Fruit fly (Drosophila melanogaster): Measurements from ENCODE around the gene Sh3beta.

Sh3beta gene

dm6 chr3L:7370231-7370882 lies 1.3 kb upstream of the Sh3beta start (continued):
- TF ChIP-seq Usf (GFP tag; optimal IDR thresholded peaks at IDR 0.05) (no peak), chn (GFP tag; optimal IDR thresholded peaks at IDR 0.05) (no peak), ato (GFP tag; IDR thresholded peaks at IDR 0.05; ENCODE audit: partially characterized antibody) (0 out of 2 replicates have a peak, but pooled peaks have one; percentile 24), CkIIα-i1 (GFP tag; IDR thresholded peaks at IDR 0.05) (no peak), CG1792 (GFP tag; optimal IDR thresholded peaks at IDR 0.05) (no peak), CG4360 (GFP tag; IDR thresholded peaks at IDR 0.05) (no peak), pho (GFP tag; optimal IDR thresholded peaks at IDR 0.05) (no peak), CG12299 (tag; optimal IDR thresholded peaks at IDR 0.05) (no peak), ewg (GFP tag; optimal IDR thresholded peaks at IDR 0.05) (no peak), jing (GFP tag; optimal IDR thresholded peaks at IDR 0.05) (no peak), emc (GFP tag; optimal IDR thresholded peaks at IDR 0.05) (no peak), CG6765 (GFP tag; optimal IDR thresholded peaks at IDR 0.05) (no peak), CG34376 (GFP tag; optimal IDR thresholded peaks at IDR 0.05) (peak; percentile 7), sima (GFP tag; optimal IDR thresholded peaks at IDR 0.05) (no peak), pan (optimal IDR thresholded peaks at IDR 0.05) (no peak), pan (GFP tag; optimal IDR thresholded peaks at IDR 0.05 in 1 of 2, IDR thresholded peaks at IDR 0.05 in 1 of 2) (no peak), CG8944 (GFP tag; optimal IDR thresholded peaks at IDR 0.05) (no peak), Adf1 (GFP tag; IDR thresholded peaks at IDR 0.05) (no peak; the same call in 1 of the 2 replicates), HLH4C (GFP tag; IDR thresholded peaks at IDR 0.05; ENCODE audit: partially characterized antibody) (no peak), insv (GFP tag; optimal IDR thresholded peaks at IDR 0.05) (peak in 1 of 2 experiments; percentile 11), CG31388 (GFP tag; optimal IDR thresholded peaks at IDR 0.05) (no peak), CG6854 (GFP tag; optimal IDR thresholded peaks at IDR 0.05) (no peak), CG31441 (GFP tag; IDR thresholded peaks at IDR 0.05) (no peak; the same call in 1 of the 2 replicates), CG4328 (GFP tag; optimal IDR thresholded peaks at IDR 0.05) (no peak), CG10366 (GFP tag; IDR thresholded peaks at IDR 0.05) (no peak), nau (GFP tag; optimal IDR thresholded peaks at IDR 0.05) (no peak), CG2712 (tag; optimal IDR thresholded peaks at IDR 0.05) (peak; percentile 12), vnd (GFP tag; IDR thresholded peaks at IDR 0.05; ENCODE audit: partially characterized antibody) (no peak), Doc2 (GFP tag; IDR thresholded peaks at IDR 0.05) (no peak), CG3847 (GFP tag; IDR thresholded peaks at IDR 0.05) (no peak), Hr51 (GFP tag; optimal IDR thresholded peaks at IDR 0.05) (no peak), sens (GFP tag) (peak; percentile 53), CG2875 (GFP tag; optimal IDR thresholded peaks at IDR 0.05) (no peak), dpn (GFP tag; optimal IDR thresholded peaks at IDR 0.05) (no peak), CG3838 (GFP tag; optimal IDR thresholded peaks at IDR 0.05) (no peak), caup (GFP tag; optimal IDR thresholded peaks at IDR 0.05; ENCODE audit: severe bottlenecking) (no peak), trh (GFP tag; optimal IDR thresholded peaks at IDR 0.05) (no peak), twi (tag; optimal IDR thresholded peaks at IDR 0.05) (peak; percentile 71), slou (GFP tag; optimal IDR thresholded peaks at IDR 0.05) (no peak), lmd (GFP tag; IDR thresholded peaks at IDR 0.05) (no peak), Scr (GFP tag; IDR thresholded peaks at IDR 0.05; ENCODE audit: partially characterized antibody) (no peak), CG17385 (GFP tag; optimal IDR thresholded peaks at IDR 0.05) (peak; percentile 95), CG16863 (GFP tag; optimal IDR thresholded peaks at IDR 0.05) (no peak), sob (GFP tag; IDR thresholded peaks at IDR 0.05) (no peak), eve (GFP tag; optimal IDR thresholded peaks at IDR 0.05) (no peak), CG1647 (GFP tag; optimal IDR thresholded peaks at IDR 0.05) (no peak), CG2199 (GFP tag; IDR thresholded peaks at IDR 0.05) (peak; percentile 87), fd3F (GFP tag; optimal IDR thresholded peaks at IDR 0.05) (no peak), pros (GFP tag; optimal IDR thresholded peaks at IDR 0.05) (peak; percentile 98), zfh2 (GFP tag; optimal IDR thresholded peaks at IDR 0.05) (no peak), Gsc (GFP tag; IDR thresholded peaks at IDR 0.05) (no peak)
